Fruit fly (Drosophila melanogaster): ENCODE measurements around the gene inaF-D.

The inaF-D gene

dm6 chrX:11720138-11720537, 8.8 kb downstream of the inaF-D start, which contains the start of gene Tango10 (continued):
- TF ChIP-seq jing (GFP tag; optimal IDR thresholded peaks at IDR 0.05) (no peak), amos (GFP tag; IDR thresholded peaks at IDR 0.05; ENCODE audit: partially characterized antibody) (peak; percentile 83), CG8359 (GFP tag; optimal IDR thresholded peaks at IDR 0.05; ENCODE audit: borderline replicate concordance) (no peak), CG17912 (GFP tag; optimal IDR thresholded peaks at IDR 0.05) (no peak), zen2 (GFP tag; IDR thresholded peaks at IDR 0.05; ENCODE audit: partially characterized antibody) (peak; percentile 78; the same call in 2 of the 3 replicates), CG34422 (GFP tag; IDR thresholded peaks at IDR 0.05) (peak; percentile 49; the same call in 1 of the 3 replicates), CG4617 (GFP tag; optimal IDR thresholded peaks at IDR 0.05; ENCODE audit: borderline replicate concordance) (peak; percentile 88), CG10274 (GFP tag; optimal IDR thresholded peaks at IDR 0.05) (no peak), CG11504 (tag; optimal IDR thresholded peaks at IDR 0.05) (no peak), CG14965 (GFP tag; optimal IDR thresholded peaks at IDR 0.05; ENCODE audit: borderline replicate concordance) (no peak), CG1233 (GFP tag; optimal IDR thresholded peaks at IDR 0.05) (no peak), CG9932 (GFP tag; IDR thresholded peaks at IDR 0.05) (peak; percentile 77), stc (GFP tag; IDR thresholded peaks at IDR 0.05) (no peak), Ets65A (GFP tag) (peak; percentile 48), twi (tag; optimal IDR thresholded peaks at IDR 0.05) (no peak), caup (GFP tag; optimal IDR thresholded peaks at IDR 0.05; ENCODE audit: severe bottlenecking) (peak; percentile 40), CG6683 (GFP tag; optimal IDR thresholded peaks at IDR 0.05) (no peak), hbn (GFP tag; IDR thresholded peaks at IDR 0.05; ENCODE audit: partially characterized antibody) (peak; percentile 75), rib (GFP tag; IDR thresholded peaks at IDR 0.05) (no peak), prd (optimal IDR thresholded peaks at IDR 0.05) (no peak), prd (GFP tag; IDR thresholded peaks at IDR 0.05) (peak; percentile 71), CG10979 (tag; optimal IDR thresholded peaks at IDR 0.05) (peak; percentile 63), cato (GFP tag; optimal IDR thresholded peaks at IDR 0.05; ENCODE audit: borderline replicate concordance) (no peak), da (GFP tag; optimal IDR thresholded peaks at IDR 0.05) (no peak), CG6813 (GFP tag; optimal IDR thresholded peaks at IDR 0.05) (no peak), CG10959 (GFP tag; IDR thresholded peaks at IDR 0.05) (0 out of 2 replicates have a peak, but pooled peaks have one; percentile 43), chn (GFP tag; optimal IDR thresholded peaks at IDR 0.05) (peak; percentile 23), so (GFP tag; IDR thresholded peaks at IDR 0.05) (no peak), CG2116 (GFP tag; optimal IDR thresholded peaks at IDR 0.05) (peak; percentile 83), Antp (GFP tag; optimal IDR thresholded peaks at IDR 0.05) (peak; percentile 38), exex (tag; optimal IDR thresholded peaks at IDR 0.05) (peak; percentile 12), sens-2 (GFP tag; IDR thresholded peaks at IDR 0.05) (no peak), Trl (optimal IDR thresholded peaks at IDR 0.05) (no peak), Trl (GFP tag; optimal IDR thresholded peaks at IDR 0.05) (peak; percentile 45), HLH54F (GFP tag; optimal IDR thresholded peaks at IDR 0.05) (peak; percentile 61), CG15696 (tag; optimal IDR thresholded peaks at IDR 0.05) (peak; percentile 70), ewg (GFP tag; optimal IDR thresholded peaks at IDR 0.05) (peak; percentile 42), CG15601 (tag; optimal IDR thresholded peaks at IDR 0.05) (peak; percentile 42), slbo (GFP tag; IDR thresholded peaks at IDR 0.05) (peak; percentile 73), Lim3 (GFP tag; IDR thresholded peaks at IDR 0.05) (no peak), CG12769 (tag; optimal IDR thresholded peaks at IDR 0.05) (no peak), CG9437 (GFP tag; optimal IDR thresholded peaks at IDR 0.05) (peak; percentile 42), CG10654 (GFP tag; optimal IDR thresholded peaks at IDR 0.05) (peak; percentile 12), MESR4 (GFP tag; optimal IDR thresholded peaks at IDR 0.05) (peak; percentile 69), CG30020 (tag; optimal IDR thresholded peaks at IDR 0.05) (peak; percentile 64), wor (GFP tag; IDR thresholded peaks at IDR 0.05) (peak; percentile 46; the same call in 1 of the 2 replicates), lmd (GFP tag; IDR thresholded peaks at IDR 0.05) (peak; percentile 61), sisA (GFP tag; IDR thresholded peaks at IDR 0.05) (peak; percentile 58), Bdp1 (GFP tag; optimal IDR thresholded peaks at IDR 0.05) (no peak), Camta (GFP tag; optimal IDR thresholded peaks at IDR 0.05) (peak; percentile 52), ro (GFP tag; IDR thresholded peaks at IDR 0.05) (no peak)

All from whole organism, embryonic.